Fruit fly (Drosophila melanogaster) whole organism, embryonic: Measurements from ENCODE around the gene CG44001.

Experiments
- CG12071 ChIP-seq: fragments of 200-800 bp; sonication (Bioruptor generic); optimal IDR thresholded peaks from 3 replicates; lab custom pipeline; 2018; ENCODE audit warnings: missing biosample characterization, mild to moderate bottlenecking, missing genetic modification characterization
- CG12236 ChIP-seq: fragments of 200-800 bp; sonication (Bioruptor generic); optimal IDR thresholded peaks from 2 replicates; lab custom pipeline; 2016; ENCODE audit warnings: missing biosample characterization, missing genetic modification characterization
- CG12769 ChIP-seq: fragments of 200-800 bp; sonication (Bioruptor generic); optimal IDR thresholded peaks from 2 replicates; lab custom pipeline; 2019; ENCODE audit warnings: missing biosample characterization, mild to moderate bottlenecking, missing genetic modification characterization, moderate library complexity
- CG14860 ChIP-seq: fragments of 200-800 bp; sonication (Bioruptor generic); IDR thresholded peaks from 3 replicates; pipeline ENCODE4 v1.3.6; 2022; ENCODE audit warnings: missing biosample characterization, missing genetic modification characterization; ENCODE audit not compliant: partially characterized antibody
- CG16813 ChIP-seq: fragments of 200-800 bp; sonication (Bioruptor generic); IDR thresholded peaks from 3 replicates; pipeline ENCODE4 v1.3.6; 2022; ENCODE audit warnings: missing biosample characterization, missing genetic modification characterization; ENCODE audit not compliant: partially characterized antibody
- CG17568 ChIP-seq: fragments of 200-800 bp; sonication (Bioruptor generic); optimal IDR thresholded peaks from 2 replicates; lab custom pipeline; 2018; ENCODE audit warnings: missing biosample characterization, mild to moderate bottlenecking, missing genetic modification characterization, moderate library complexity
- CG2199 ChIP-seq: fragments of 200-800 bp; sonication (Bioruptor generic); IDR thresholded peaks from 3 replicates; pipeline ENCODE4 v1.3.6; 2022; ENCODE audit warnings: missing biosample characterization, missing genetic modification characterization
- CG2202 ChIP-seq: fragments of 200-800 bp; sonication (Bioruptor generic); optimal IDR thresholded peaks from 2 replicates; lab custom pipeline; 2018; ENCODE audit warnings: missing biosample characterization, mild to moderate bottlenecking, missing genetic modification characterization
- CG6175 ChIP-seq: fragments of 200-800 bp; sonication (Bioruptor generic); IDR thresholded peaks from 3 replicates; pipeline ENCODE4 v1.3.6; 2022; ENCODE audit warnings: missing biosample characterization, missing genetic modification characterization
- CG7928 ChIP-seq: fragments of 200-800 bp; sonication (Bioruptor generic); optimal IDR thresholded peaks from 2 replicates; lab custom pipeline; 2017; ENCODE audit warnings: missing biosample characterization, mild to moderate bottlenecking, missing genetic modification characterization
- CG8281 ChIP-seq: fragments of 200-800 bp; sonication (Bioruptor generic); optimal IDR thresholded peaks from 2 replicates; lab custom pipeline; 2018; ENCODE audit warnings: missing biosample characterization, mild to moderate bottlenecking, missing genetic modification characterization, moderate library complexity
- CG8359 ChIP-seq: fragments of 200-800 bp; sonication (Bioruptor generic); optimal IDR thresholded peaks from 2 replicates; lab custom pipeline; 2017; ENCODE audit warnings: missing biosample characterization, mild to moderate bottlenecking, missing genetic modification characterization, borderline replicate concordance
- CHES-1-like ChIP-seq: fragments of 200-800 bp; sonication (Bioruptor generic); optimal IDR thresholded peaks from 2 replicates; lab custom pipeline; 2016; ENCODE audit warnings: missing biosample characterization, missing genetic modification characterization
- CoRest ChIP-seq: fragments of 200-800 bp; sonication (Bioruptor generic); optimal IDR thresholded peaks from 3 replicates; lab custom pipeline; 2018; ENCODE audit warnings: missing biosample characterization, mild to moderate bottlenecking, missing genetic modification characterization, moderate library complexity
- D ChIP-seq, 2 experiments: fragments of 200-800 bp in 1 of 2; fragments of >200 bp in 1 of 2; sonication (Bioruptor generic) in 1 of 2; optimal IDR thresholded peaks; 2 replicates in 1 of 2; 3 replicates in 1 of 2; lab custom pipeline; 2017; ENCODE audit warnings: mild to moderate bottlenecking in 1 of 2, missing biosample characterization in 1 of 2, missing genetic modification characterization in 1 of 2, missing genetic modification reagents in 1 of 2
- Dip2 ChIP-seq: fragments of 200-800 bp; sonication (Bioruptor generic); IDR thresholded peaks from 2 replicates; pipeline ENCODE4 v1.3.6; 2022; ENCODE audit warnings: missing biosample characterization, missing genetic modification characterization
- Fer3 ChIP-seq: fragments of 200-800 bp; sonication (Bioruptor generic); optimal IDR thresholded peaks from 2 replicates; lab custom pipeline; 2018; ENCODE audit warnings: missing biosample characterization, mild to moderate bottlenecking, missing genetic modification characterization, moderate library complexity
- H15 ChIP-seq: fragments of 200-800 bp; sonication (Bioruptor generic); IDR thresholded peaks from 3 replicates; pipeline ENCODE4 v1.3.6; 2022; ENCODE audit warnings: missing biosample characterization, missing genetic modification characterization
- HLH4C ChIP-seq: fragments of 200-800 bp; sonication (Bioruptor generic); IDR thresholded peaks from 3 replicates; pipeline ENCODE4 v1.3.6; 2022; ENCODE audit warnings: missing biosample characterization, missing genetic modification characterization; ENCODE audit not compliant: partially characterized antibody
- MESR4 ChIP-seq: fragments of 200-800 bp; sonication (Bioruptor generic); optimal IDR thresholded peaks from 2 replicates; lab custom pipeline; 2018; ENCODE audit warnings: missing biosample characterization, mild to moderate bottlenecking, missing genetic modification characterization, moderate library complexity
- MTF-1 ChIP-seq: fragments of 200-800 bp; sonication (Bioruptor generic); optimal IDR thresholded peaks from 2 replicates; lab custom pipeline; 2018; ENCODE audit warnings: missing biosample characterization, mild to moderate bottlenecking, missing genetic modification characterization, borderline replicate concordance
- Med ChIP-seq: fragments of 200-800 bp; sonication (Bioruptor generic); peaks from one replicate; lab custom pipeline; 2016; ENCODE audit warnings: missing biosample characterization, missing genetic modification characterization, mild to moderate bottlenecking, inconsistent platforms, moderate library complexity
- Meics ChIP-seq: fragments of 200-800 bp; sonication (Bioruptor generic); optimal IDR thresholded peaks from 2 replicates; lab custom pipeline; 2017; ENCODE audit warnings: missing biosample characterization, mild to moderate bottlenecking, missing genetic modification characterization
- Nf-YA ChIP-seq: fragments of 200-800 bp; sonication (Bioruptor generic); IDR thresholded peaks from 2 replicates; pipeline ENCODE4 v1.3.6; 2022; ENCODE audit warnings: missing biosample characterization, missing genetic modification characterization
- NfI ChIP-seq: fragments of 200-800 bp; sonication (Bioruptor generic); optimal IDR thresholded peaks from 3 replicates; lab custom pipeline; 2018; ENCODE audit warnings: missing biosample characterization, mild to moderate bottlenecking, missing genetic modification characterization, moderate library complexity
- Ptx1 ChIP-seq: fragments of 200-800 bp; sonication (Bioruptor generic); IDR thresholded peaks from 2 replicates; pipeline ENCODE4 v1.3.6; 2022; ENCODE audit warnings: missing biosample characterization, missing genetic modification characterization
- Spps ChIP-seq: fragments of 200-800 bp; sonication (Bioruptor generic); optimal IDR thresholded peaks from 2 replicates; lab custom pipeline; 2018; ENCODE audit warnings: missing biosample characterization, mild to moderate bottlenecking, missing genetic modification characterization
- Sry-δ ChIP-seq: fragments of 200-800 bp; sonication (Bioruptor generic); optimal IDR thresholded peaks from 2 replicates; lab custom pipeline; 2016; ENCODE audit warnings: missing biosample characterization, missing genetic modification characterization
- al ChIP-seq: fragments of 200-800 bp; sonication (Bioruptor generic); IDR thresholded peaks from 2 replicates; pipeline ENCODE4 v1.3.6; 2022; ENCODE audit warnings: missing biosample characterization, missing genetic modification characterization
- ap ChIP-seq: fragments of 200-800 bp; sonication (Bioruptor generic); IDR thresholded peaks from 2 replicates; pipeline ENCODE4 v1.3.6; 2022; ENCODE audit warnings: missing biosample characterization, missing genetic modification characterization
- bab2 ChIP-seq: fragments of 200-800 bp; sonication (Bioruptor generic); optimal IDR thresholded peaks from 2 replicates; lab custom pipeline; 2016; ENCODE audit warnings: missing biosample characterization, missing genetic modification characterization
- corto ChIP-seq: fragments of 200-800 bp; sonication (Bioruptor generic); optimal IDR thresholded peaks from 2 replicates; lab custom pipeline; 2016; ENCODE audit warnings: missing biosample characterization, mild to moderate bottlenecking, missing genetic modification characterization, moderate library complexity
- cwo ChIP-seq: fragments of 200-800 bp; sonication (Bioruptor generic); optimal IDR thresholded peaks from 3 replicates; lab custom pipeline; 2017; ENCODE audit warnings: missing biosample characterization, missing genetic modification characterization, mild to moderate bottlenecking, moderate library complexity, missing genetic modification reagents
- dmrt11E ChIP-seq: fragments of 200-800 bp; sonication (Bioruptor generic); optimal IDR thresholded peaks from 3 replicates; lab custom pipeline; 2018; ENCODE audit warnings: missing biosample characterization, mild to moderate bottlenecking, missing genetic modification characterization, moderate library complexity
- fd96Cb ChIP-seq: fragments of 200-800 bp; sonication (Bioruptor generic); optimal IDR thresholded peaks from 2 replicates; lab custom pipeline; 2018; ENCODE audit warnings: missing biosample characterization, mild to moderate bottlenecking, missing genetic modification characterization, moderate library complexity
- kah ChIP-seq: fragments of 200-800 bp; sonication (Bioruptor generic); optimal IDR thresholded peaks from 2 replicates; lab custom pipeline; 2018; ENCODE audit warnings: missing biosample characterization, mild to moderate bottlenecking, missing genetic modification characterization
- klu ChIP-seq: fragments of 200-800 bp; sonication (Bioruptor generic); IDR thresholded peaks from 2 replicates; pipeline ENCODE4 v1.3.6; 2022; ENCODE audit warnings: missing biosample characterization, missing genetic modification characterization
- otp ChIP-seq: fragments of 200-800 bp; sonication (Bioruptor generic); IDR thresholded peaks from 3 replicates; pipeline ENCODE4, ENCODE4 v1.3.6; 2022; ENCODE audit warnings: missing biosample characterization, missing genetic modification characterization
- pzg ChIP-seq: fragments of 200-800 bp; sonication (Bioruptor generic); optimal IDR thresholded peaks from 3 replicates; lab custom pipeline; 2018; ENCODE audit warnings: missing biosample characterization, mild to moderate bottlenecking, missing genetic modification characterization, moderate library complexity
- ro ChIP-seq: fragments of 200-800 bp; sonication (Bioruptor generic); IDR thresholded peaks from 2 replicates; pipeline ENCODE4 v1.3.6; 2022; ENCODE audit warnings: missing biosample characterization, missing genetic modification characterization
- scrt ChIP-seq: fragments of 200-800 bp; sonication (Bioruptor generic); optimal IDR thresholded peaks from 2 replicates; lab custom pipeline; 2018; ENCODE audit warnings: missing biosample characterization, mild to moderate bottlenecking, missing genetic modification characterization, moderate library complexity
- sisA ChIP-seq: fragments of 200-800 bp; sonication (Bioruptor generic); IDR thresholded peaks from 2 replicates; pipeline ENCODE4 v1.3.6; 2022; ENCODE audit warnings: missing biosample characterization, missing genetic modification characterization
- sob ChIP-seq: fragments of 200-800 bp; sonication (Bioruptor generic); IDR thresholded peaks from 2 replicates; pipeline ENCODE4 v1.3.6; 2022; ENCODE audit warnings: missing biosample characterization, missing genetic modification characterization
- tgo ChIP-seq: fragments of 200-800 bp; sonication (Bioruptor generic); IDR thresholded peaks from 3 replicates; pipeline ENCODE4 v1.3.6; 2022; ENCODE audit warnings: missing biosample characterization, missing genetic modification characterization
- unpg ChIP-seq: fragments of 200-800 bp; sonication (Bioruptor generic); optimal IDR thresholded peaks from 3 replicates; lab custom pipeline; 2018; ENCODE audit warnings: missing biosample characterization, mild to moderate bottlenecking, missing genetic modification characterization, moderate library complexity
- wek ChIP-seq: fragments of 200-800 bp; sonication (Bioruptor generic); optimal IDR thresholded peaks from 3 replicates; lab custom pipeline; 2018; ENCODE audit warnings: missing biosample characterization, mild to moderate bottlenecking, missing genetic modification characterization, moderate library complexity
- yki ChIP-seq: fragments of >200 bp; optimal IDR thresholded peaks from 3 replicates; lab custom pipeline; 2018
- zfh2 ChIP-seq: fragments of 200-800 bp; sonication (Bioruptor generic); optimal IDR thresholded peaks from 2 replicates; lab custom pipeline; 2016; ENCODE audit warnings: missing biosample characterization, missing genetic modification characterization

Gene CG44001

dm6 chr2L:5086905-5087522 is 43.9 kb downstream of the CG44001 start (continued):
- TF ChIP-seq tgo, result peak; percentile 39; the same call in 1 of the 3 replicates
- peak; percentile 57 for TF ChIP-seq zfh2 (GFP tag; lab: Kevin White, UChicago)
- peak; percentile 83 for TF ChIP-seq Meics (GFP tag; lab: Kevin White, UChicago)
- TF ChIP-seq Dip2, result no peak
- peak; percentile 32 for TF ChIP-seq MTF-1 (GFP tag; lab: Kevin White, UChicago)
- peak; percentile 58 for TF ChIP-seq sob
- peak; percentile 79 for TF ChIP-seq NfI
- peak; percentile 71 for TF ChIP-seq Fer3 (tag; lab: Kevin White, UChicago)
- TF ChIP-seq Ptx1 (GFP tag; lab: Robert Waterston, UW), result peak; percentile 72
- TF ChIP-seq dmrt11E, result peak; percentile 62
- TF ChIP-seq corto (GFP tag; lab: Kevin White, UChicago), result peak; percentile 54
- TF ChIP-seq CG6175 (GFP tag; lab: Robert Waterston, UW), result no peak
- peak; percentile 57 for TF ChIP-seq sisA (GFP tag; lab: Robert Waterston, UW)
- peak; percentile 33 for TF ChIP-seq Sry-δ (GFP tag; lab: Kevin White, UChicago)
- TF ChIP-seq CG2202 (tag; lab: Kevin White, UChicago), result peak; percentile 18
- TF ChIP-seq H15 (GFP tag; lab: Robert Waterston, UW), result peak; percentile 56; the same call in 2 of the 3 replicates
- TF ChIP-seq CoRest, result peak; percentile 83
- no peak for TF ChIP-seq CG14860
- TF ChIP-seq wek (GFP tag; lab: Kevin White, UChicago), result peak; percentile 59
- 0 out of 2 replicates have a peak, but pooled peaks have one; percentile 25 for TF ChIP-seq Nf-YA
- TF ChIP-seq CG12769 (tag; lab: Kevin White, UChicago), result peak; percentile 60
- TF ChIP-seq CG17568 (GFP tag; lab: Kevin White, UChicago), result peak; percentile 47
- no peak for TF ChIP-seq pzg (GFP tag; lab: Kevin White, UChicago)
- TF ChIP-seq CHES-1-like (GFP tag; lab: Kevin White, UChicago), result peak; percentile 39
- no peak for TF ChIP-seq ro (GFP tag; lab: Robert Waterston, UW)
- TF ChIP-seq CG12236 (GFP tag; lab: Kevin White, UChicago), result peak; percentile 63
- no peak; the same call in 1 of the 2 replicates for TF ChIP-seq al
- TF ChIP-seq klu, result no peak
- no peak for TF ChIP-seq yki
- peak; percentile 70; the same call in 1 of the 3 replicates for TF ChIP-seq otp
- TF ChIP-seq scrt, result peak; percentile 68
- peak; percentile 8 for TF ChIP-seq CG7928 (GFP tag; lab: Kevin White, UChicago)
- TF ChIP-seq CG16813, result no peak
- peak; percentile 67 for TF ChIP-seq CG8281
- TF ChIP-seq CG12071 (GFP tag; lab: Kevin White, UChicago), result peak; percentile 75
- TF ChIP-seq HLH4C (GFP tag; lab: Robert Waterston, UW), result no peak
- no peak for TF ChIP-seq MESR4 (GFP tag; lab: Kevin White, UChicago)
- peak; percentile 81 for TF ChIP-seq fd96Cb
- TF ChIP-seq CG2199 (GFP tag; lab: Robert Waterston, UW), result no peak
- peak; percentile 72 for TF ChIP-seq CG8359
- peak; percentile 78 for TF ChIP-seq cwo (GFP tag; lab: Kevin White, UChicago)
- peak; percentile 68 for TF ChIP-seq kah
- peak; percentile 2 for TF ChIP-seq Spps
- peak; percentile 86 for TF ChIP-seq unpg (GFP tag; lab: Kevin White, UChicago)
- peak; percentile 71 for TF ChIP-seq bab2 (GFP tag; lab: Kevin White, UChicago)
- TF ChIP-seq Med (GFP tag; lab: Kevin White, UChicago), result peak; percentile 93
- TF ChIP-seq ap (GFP tag; lab: Robert Waterston, UW), result no peak
- TF ChIP-seq D (optimal IDR thresholded peaks at IDR 0.05; lab: Kevin White, UChicago), result no peak
- peak; percentile 83 for TF ChIP-seq D (GFP tag; optimal IDR thresholded peaks at IDR 0.05; lab: Kevin White, UChicago)
